Worm (Caenorhabditis elegans) whole organism, L4 larva: ENCODE results near the gene srv-19.
A peak's percentile ranks its signal among the peaks of the same experiment; 100 is the strongest.

ENCODE experiments used
- D1046.2 ChIP-seq: fragments of 200-800 bp; sonication (Bioruptor generic); IDR thresholded peaks from 2 replicates; pipeline ENCODE4 v1.3.6; 2022; ENCODE audit warnings: missing genetic modification characterization, missing compliant biosample characterization
- F10B5.3 ChIP-seq: sonication (generic microtip); optimal IDR thresholded peaks from 2 replicates; lab custom pipeline; 2016; ENCODE audit warnings: mild to moderate bottlenecking, missing genetic modification characterization, missing compliant biosample characterization
- F44E2.7 ChIP-seq: fragments of 200-800 bp; sonication (Bioruptor generic); IDR thresholded peaks from 2 replicates; pipeline ENCODE4 v2.1.2; 2022; ENCODE audit warnings: missing genetic modification characterization, missing compliant biosample characterization
- T20F7.1 ChIP-seq: fragments of 200-800 bp; sonication (Bioruptor generic); optimal IDR thresholded peaks from 2 replicates; lab custom pipeline; 2018; ENCODE audit warnings: mild to moderate bottlenecking, missing genetic modification characterization, missing compliant biosample characterization
- Y5F2A.4 ChIP-seq: fragments of 200-800 bp; sonication (Bioruptor generic); optimal IDR thresholded peaks from 2 replicates; lab custom pipeline; 2018; ENCODE audit warnings: mild to moderate bottlenecking, missing genetic modification characterization, missing compliant biosample characterization
- Y75B8A.6 ChIP-seq: fragments of 200-800 bp; sonication (Bioruptor generic); IDR thresholded peaks from 2 replicates; pipeline ENCODE4 v1.3.6; 2022; ENCODE audit warnings: missing genetic modification reagents, missing genetic modification characterization, missing compliant biosample characterization
- ceh-82 ChIP-seq: sonication (generic microtip); optimal IDR thresholded peaks from 2 replicates; lab custom pipeline; 2017; ENCODE audit warnings: missing biosample characterization, missing genetic modification characterization
- ctbp-1 ChIP-seq: fragments of 200-800 bp; sonication (Bioruptor generic); IDR thresholded peaks from 2 replicates; pipeline ENCODE4 v1.3.6; 2022; ENCODE audit warnings: missing genetic modification reagents, missing genetic modification characterization, missing compliant biosample characterization
- daf-12 ChIP-seq: fragments of 150-350 bp; optimal IDR thresholded peaks from 2 replicates; lab custom pipeline; 2014; ENCODE audit warnings: missing biosample characterization, missing genetic modification reagents, missing genetic modification characterization
- daf-8 ChIP-seq: fragments of 200-800 bp; sonication (Bioruptor generic); IDR thresholded peaks from 2 replicates; pipeline ENCODE4 v1.3.6; 2022; ENCODE audit warnings: missing genetic modification characterization, missing compliant biosample characterization
- dmd-8 ChIP-seq: fragments of 200-800 bp; sonication (Bioruptor generic); IDR thresholded peaks from 2 replicates; pipeline ENCODE4 v1.3.6; 2022; ENCODE audit warnings: missing genetic modification characterization, missing compliant biosample characterization
- duxl-1 ChIP-seq: sonication (generic microtip); optimal IDR thresholded peaks from 2 replicates; lab custom pipeline; 2016; ENCODE audit warnings: mild to moderate bottlenecking, missing genetic modification characterization, moderate library complexity, missing compliant biosample characterization; ENCODE audit not compliant: poor library complexity
- dve-1 ChIP-seq: sonication (generic microtip); optimal IDR thresholded peaks from 2 replicates; lab custom pipeline; 2017; ENCODE audit warnings: antibody characterized with exemption, mild to moderate bottlenecking, missing genetic modification characterization, missing compliant biosample characterization; ENCODE audit not compliant: insufficient read depth
- egl-27 ChIP-seq: sonication (generic microtip); optimal IDR thresholded peaks from 3 replicates; lab custom pipeline; 2017; ENCODE audit warnings: missing biosample characterization, missing genetic modification reagents, missing genetic modification characterization
- egl-43 ChIP-seq: fragments of 200-800 bp; sonication (Bioruptor generic); IDR thresholded peaks from 2 replicates; pipeline ENCODE4 v1.3.6; 2022; ENCODE audit warnings: missing genetic modification reagents, missing genetic modification characterization, missing compliant biosample characterization
- gei-8 ChIP-seq: fragments of 200-800 bp; sonication (Bioruptor generic); optimal IDR thresholded peaks from 2 replicates; lab custom pipeline; 2018; ENCODE audit warnings: mild to moderate bottlenecking, missing genetic modification characterization, missing compliant biosample characterization
- hlh-30 ChIP-seq: sonication (generic microtip); optimal IDR thresholded peaks from 2 replicates; lab custom pipeline; 2017; ENCODE audit warnings: antibody characterized with exemption, mild to moderate bottlenecking, missing genetic modification characterization, missing compliant biosample characterization; ENCODE audit not compliant: insufficient read depth
- jun-1 ChIP-seq: fragments of 150-350 bp; optimal IDR thresholded peaks from 2 replicates; lab custom pipeline; 2014; ENCODE audit warnings: missing biosample characterization, missing genetic modification reagents, missing genetic modification characterization
- lin-13 ChIP-seq: fragments of 150-350 bp; optimal IDR thresholded peaks from 2 replicates; lab custom pipeline; 2014; ENCODE audit warnings: missing biosample characterization, missing genetic modification reagents, missing genetic modification characterization
- lsy-2 ChIP-seq, 2 experiments: fragments of 150-350 bp in 1 of 2; sonication (generic microtip) in 1 of 2; optimal IDR thresholded peaks; 2 replicates each; lab custom pipeline; 2014 to 2017; ENCODE audit warnings: missing biosample characterization in 2 of 2, missing genetic modification characterization in 2 of 2
- madf-5 ChIP-seq, 2 experiments: fragments of 200-800 bp; sonication (Bioruptor generic); IDR thresholded peaks; 2 replicates each; pipeline ENCODE4 v1.3.6; 2022; ENCODE audit warnings: missing compliant biosample characterization in 2 of 2, missing genetic modification characterization in 2 of 2
- mdt-29 ChIP-seq: fragments of 200-800 bp; sonication (Bioruptor generic); IDR thresholded peaks from 2 replicates; pipeline ENCODE4 v1.3.6; 2022; ENCODE audit warnings: missing genetic modification reagents, missing genetic modification characterization, missing compliant biosample characterization
- mep-1 ChIP-seq: fragments of 150-350 bp; sonication (generic microtip); optimal IDR thresholded peaks from 3 replicates; lab custom pipeline; 2014; ENCODE audit warnings: missing biosample characterization, missing genetic modification characterization
- mes-2 ChIP-seq: sonication (generic microtip); optimal IDR thresholded peaks from 2 replicates; lab custom pipeline; 2016; ENCODE audit warnings: missing genotype, mild to moderate bottlenecking, missing genetic modification characterization, missing compliant biosample characterization; ENCODE audit not compliant: poor library complexity, severe bottlenecking
- nhr-25 ChIP-seq: sonication (generic microtip); optimal IDR thresholded peaks from 2 replicates; lab custom pipeline; 2017; ENCODE audit warnings: missing genetic modification characterization, mild to moderate bottlenecking, missing compliant biosample characterization, antibody characterized with exemption, moderate library complexity, borderline replicate concordance; ENCODE audit not compliant: insufficient read depth
- nhr-42 ChIP-seq: fragments of 200-800 bp; sonication (Bioruptor generic); IDR thresholded peaks from 2 replicates; pipeline ENCODE4 v1.3.6; 2022; ENCODE audit warnings: missing genetic modification characterization, missing compliant biosample characterization
- pha-4 ChIP-seq, 2 experiments: fragments of 150-350 bp in 1 of 2; fragments of 200-800 bp in 1 of 2; sonication (Bioruptor generic) in 1 of 2; IDR thresholded peaks in 1 of 2; optimal IDR thresholded peaks in 1 of 2; 2 replicates each; pipeline versions ENCODE4 v1.3.6 to Lab custom; 2014 to 2022; ENCODE audit warnings: missing genetic modification characterization in 2 of 2, missing genetic modification reagents in 2 of 2, missing biosample characterization in 1 of 2, missing compliant biosample characterization in 1 of 2
- php-3 ChIP-seq: fragments of 200-800 bp; sonication (Bioruptor generic); IDR thresholded peaks from 2 replicates; pipeline ENCODE4 v1.3.6; 2022; ENCODE audit warnings: missing genetic modification reagents, missing genetic modification characterization, missing compliant biosample characterization
- saeg-2 ChIP-seq: fragments of 200-800 bp; sonication (Bioruptor generic); IDR thresholded peaks from 2 replicates; pipeline ENCODE4 v1.3.6; 2022; ENCODE audit warnings: missing genetic modification reagents, missing genetic modification characterization, missing compliant biosample characterization
- skn-1 ChIP-seq: fragments of 150-350 bp; optimal IDR thresholded peaks from 2 replicates; lab custom pipeline; 2014; ENCODE audit warnings: missing biosample characterization, missing genetic modification characterization
- snpc-4 ChIP-seq: fragments of 150-350 bp; optimal IDR thresholded peaks from 2 replicates; lab custom pipeline; 2014; ENCODE audit warnings: missing biosample characterization, missing genetic modification characterization
- spr-3 ChIP-seq: fragments of 200-800 bp; sonication (Bioruptor generic); optimal IDR thresholded peaks from 2 replicates; lab custom pipeline; 2018; ENCODE audit warnings: mild to moderate bottlenecking, missing genetic modification characterization, missing compliant biosample characterization
- tag-97 ChIP-seq: fragments of 200-800 bp; sonication (Bioruptor generic); IDR thresholded peaks from 2 replicates; pipeline ENCODE4 v1.3.6; 2022; ENCODE audit warnings: missing genetic modification characterization, missing compliant biosample characterization
- unc-39 ChIP-seq: sonication (generic microtip); optimal IDR thresholded peaks from 2 replicates; lab custom pipeline; 2017; ENCODE audit warnings: missing biosample characterization, missing genetic modification characterization
- unc-62 ChIP-seq, 3 experiments: fragments of 150-350 bp in 1 of 3; sonication (generic microtip); optimal IDR thresholded peaks in 2 of 3; peaks in 1 of 3; 1 replicate in 1 of 3; 2 replicates in 2 of 3; lab custom pipeline; 2014 to 2017; ENCODE audit warnings: missing biosample characterization in 3 of 3, missing genetic modification characterization in 3 of 3, missing genetic modification reagents in 3 of 3, missing genotype in 1 of 3
- zag-1 ChIP-seq: fragments of 150-350 bp; optimal IDR thresholded peaks from 2 replicates; lab custom pipeline; 2014; ENCODE audit warnings: missing biosample characterization, missing genetic modification characterization
- zfp-2 ChIP-seq: sonication (generic microtip); optimal IDR thresholded peaks from 2 replicates; lab custom pipeline; 2016; ENCODE audit warnings: mild to moderate bottlenecking, missing genetic modification characterization, missing compliant biosample characterization
- zfp-3 ChIP-seq: fragments of 200-800 bp; sonication (Bioruptor generic); conservative IDR thresholded peaks from 2 replicates; pipeline ENCODE4 v1.3.6; 2022; ENCODE audit warnings: missing genetic modification reagents, missing genetic modification characterization, missing compliant biosample characterization
- zip-11 ChIP-seq: fragments of 200-800 bp; sonication (Bioruptor generic); IDR thresholded peaks from 2 replicates; pipeline ENCODE4 v1.3.6; 2022; ENCODE audit warnings: missing genetic modification characterization, missing compliant biosample characterization
- zip-2 ChIP-seq: fragments of 150-350 bp; optimal IDR thresholded peaks from 2 replicates; lab custom pipeline; 2014; ENCODE audit warnings: missing biosample characterization, missing genetic modification characterization
- ztf-11 ChIP-seq: fragments of 150-350 bp; optimal IDR thresholded peaks from 2 replicates; lab custom pipeline; 2014; ENCODE audit warnings: missing biosample characterization, missing genetic modification characterization

Gene srv-19

DNA sequence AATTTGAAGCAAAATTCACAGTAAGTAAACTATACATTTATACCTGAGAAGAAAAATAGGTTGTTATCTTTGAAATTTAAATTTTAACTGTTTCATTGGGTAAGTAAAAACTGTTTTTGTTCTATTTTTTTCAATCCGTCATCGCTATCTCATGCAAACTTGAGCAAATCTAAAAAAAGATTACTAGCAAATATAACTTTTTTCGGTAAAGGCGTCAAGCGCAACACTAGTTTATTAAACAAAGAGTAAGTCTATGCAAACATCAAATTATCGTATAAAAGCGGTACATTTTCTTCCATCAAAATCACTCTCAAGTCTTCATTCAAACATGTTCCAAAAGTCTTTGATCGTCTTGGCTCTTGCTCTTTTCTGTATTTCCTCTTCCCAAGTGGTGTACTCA is 21.5 kb upstream of the srv-19 start, which contains the start of gene nspb-6:
TSS of gene nspb-6 (plus strand) at position 301 of the 400 bp plus-strand sequence.
- TF ChIP-seq D1046.2 (no peak), php-3 (GFP tag; lab: Robert Waterston, UW) (no peak), hlh-30 (tag; lab: Kevin White, UChicago) (no peak), F10B5.3 (tag; lab: Kevin White, UChicago) (no peak), pha-4 (GFP tag; IDR thresholded peaks at IDR 0.05; lab: Robert Waterston, UW) (no peak), pha-4 (tag; optimal IDR thresholded peaks at IDR 0.05; lab: Kevin White, UChicago) (no peak), madf-5 (GFP tag; IDR thresholded peaks at IDR 0.05; lab: Robert Waterston, UW) (no peak), zip-2 (tag; lab: Kevin White, UChicago) (no peak), nhr-42 (GFP tag; lab: Robert Waterston, UW) (no peak), nhr-25 (no peak), tag-97 (GFP tag; lab: Robert Waterston, UW) (no peak), F44E2.7 (GFP tag; lab: Robert Waterston, UW) (no peak), jun-1 (tag; lab: Kevin White, UChicago) (no peak), duxl-1 (tag; lab: Kevin White, UChicago) (no peak)

DNA sequence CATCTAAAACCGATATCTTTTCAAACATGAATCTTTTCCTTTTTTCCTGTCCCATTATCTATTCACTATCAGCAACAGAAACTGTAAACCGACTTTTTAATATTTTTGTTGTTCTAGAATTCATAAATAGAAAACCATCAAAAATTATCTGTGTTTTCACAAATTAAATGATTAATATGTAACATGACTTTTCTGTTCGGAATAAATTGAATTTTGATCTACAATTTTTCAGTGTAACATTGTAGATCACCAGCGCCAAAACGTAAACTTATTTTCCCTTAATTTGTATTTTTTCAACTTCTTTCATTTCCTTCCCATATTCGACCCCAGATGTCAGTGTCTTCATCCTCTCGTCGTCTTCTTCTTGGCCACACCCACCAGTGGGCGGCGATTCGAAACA is 17.5 kb upstream of the srv-19 start, which contains the start of gene H04M03.3:
TSS of gene H04M03.3 (plus strand) at position 301 of the 400 bp plus-strand sequence.
- TF ChIP-seq zip-2 (tag; lab: Kevin White, UChicago): no peak
- TF ChIP-seq egl-43: no peak
- no peak for TF ChIP-seq daf-12 (tag; lab: Kevin White, UChicago)
- no peak for TF ChIP-seq lsy-2 (tag; optimal IDR thresholded peaks at IDR 0.05; lab: Kevin White, UChicago)
- no peak for TF ChIP-seq zfp-2 (tag; lab: Kevin White, UChicago)
- no peak for TF ChIP-seq ctbp-1
- no peak for TF ChIP-seq pha-4 (GFP tag; IDR thresholded peaks at IDR 0.05; lab: Robert Waterston, UW)
- TF ChIP-seq pha-4 (tag; optimal IDR thresholded peaks at IDR 0.05; lab: Kevin White, UChicago): no peak
- TF ChIP-seq dve-1 (tag; lab: Kevin White, UChicago): no peak
- no peak for TF ChIP-seq zip-11
- TF ChIP-seq Y75B8A.6 (GFP tag; lab: Robert Waterston, UW): no peak
- no peak for TF ChIP-seq Y5F2A.4 (GFP tag; lab: Kevin White, UChicago)
- TF ChIP-seq skn-1 (tag; lab: Kevin White, UChicago): no peak
- TF ChIP-seq mep-1 (tag; lab: Kevin White, UChicago): no peak
- no peak for TF ChIP-seq spr-3 (GFP tag; lab: Kevin White, UChicago)
- no peak for TF ChIP-seq snpc-4 (tag; lab: Kevin White, UChicago)

- no peak for TF ChIP-seq ceh-82
- no peak for TF ChIP-seq mes-2 (tag; lab: Kevin White, UChicago)
- TF ChIP-seq lsy-2 (tag; optimal IDR thresholded peaks at IDR 0.05; lab: Kevin White, UChicago): no peak
- TF ChIP-seq php-3 (GFP tag; lab: Robert Waterston, UW): no peak
Measured at ce11 chrIV:5886605-5887004, 12.9 kb upstream of the srv-19 start.

ce11 chrIV:5885180-5885887 is 11.6 kb upstream of the srv-19 start, which contains the start of gene glf-1:
Gene glf-1 (plus strand): TSS chrIV:5885835.
- TF ChIP-seq unc-62 (GFP tag; optimal IDR thresholded peaks at IDR 0.05 in 1 of 2; lab: Kevin White, UChicago) (peak in 1 of 2 experiments; percentile 29), unc-62 (tag; optimal IDR thresholded peaks at IDR 0.05; lab: Kevin White, UChicago) (no peak), unc-39 (tag; lab: Kevin White, UChicago) (no peak)

DNA sequence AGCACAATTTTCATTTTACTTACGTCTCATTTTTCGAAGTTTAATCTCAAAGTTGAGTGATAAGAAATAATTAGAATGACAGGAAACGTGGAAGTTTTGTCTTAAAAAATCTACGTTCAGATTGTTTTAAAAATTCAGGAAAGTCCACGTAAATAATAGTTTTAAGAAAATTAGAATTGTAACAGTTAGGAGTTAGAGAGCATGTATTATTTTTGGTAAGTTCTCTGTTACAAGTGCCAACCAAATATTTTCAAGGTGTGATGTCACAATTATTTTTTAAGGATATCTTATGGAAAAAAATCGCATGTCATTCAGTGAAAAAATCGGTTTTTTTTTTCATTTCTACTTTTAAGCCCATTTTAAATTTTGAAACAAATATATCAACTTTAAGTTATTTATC is 10.8 kb upstream of the srv-19 start, which contains the start of gene H04M03.11:
TSS of gene H04M03.11 (minus strand) at position 101 of the 400 bp plus-strand sequence.
- no peak for TF ChIP-seq saeg-2 (GFP tag; lab: Robert Waterston, UW)
- TF ChIP-seq T20F7.1: no peak
- TF ChIP-seq dmd-8 (GFP tag; lab: Robert Waterston, UW): no peak
- TF ChIP-seq mdt-29: no peak
- no peak for TF ChIP-seq Y5F2A.4 (GFP tag; lab: Kevin White, UChicago)
- TF ChIP-seq gei-8: no peak
- TF ChIP-seq lin-13 (GFP tag; lab: Kevin White, UChicago): no peak
- no peak for TF ChIP-seq egl-27 (tag; lab: Kevin White, UChicago)
- no peak for TF ChIP-seq tag-97 (GFP tag; lab: Robert Waterston, UW)
- no peak for TF ChIP-seq zag-1 (tag; lab: Kevin White, UChicago)
- TF ChIP-seq Y75B8A.6 (GFP tag; lab: Robert Waterston, UW): no peak
- no peak for TF ChIP-seq zfp-3 (GFP tag; lab: Robert Waterston, UW)
- TF ChIP-seq ztf-11 (tag; lab: Kevin White, UChicago): no peak
- no peak for TF ChIP-seq mes-2 (tag; lab: Kevin White, UChicago)
- no peak for TF ChIP-seq daf-8 (GFP tag; lab: Robert Waterston, UW)
